Worm (Caenorhabditis elegans): Measurements from ENCODE around the gene K09C4.7.

ce11 chrX:3245812-3246211, 26.9 kb upstream of the K09C4.7 start, which contains the start of gene F40F4.7:
- TF ChIP-seq hsf-1 (GFP tag; IDR thresholded peaks at IDR 0.05) (no peak), attf-5 (GFP tag; optimal IDR thresholded peaks at IDR 0.05) (peak; percentile 43), rcor-1 (GFP tag; IDR thresholded peaks at IDR 0.05) (no peak), F55B11.4 (tag; optimal IDR thresholded peaks at IDR 0.05; ENCODE audit: borderline replicate concordance, insufficient read depth) (no peak)
